Fruit fly (Drosophila melanogaster) whole organism: ENCODE data around the gene CG12984.

Source experiments
- CG8478 ChIP-seq: fragments of >200 bp; optimal IDR thresholded peaks from 2 replicates; lab custom pipeline; 2018; ENCODE audit warnings: inconsistent platforms
- Dll ChIP-seq: fragments of >200 bp; optimal IDR thresholded peaks from 2 replicates; lab custom pipeline; 2017
- EcR ChIP-seq, 2 experiments: fragments of >200 bp; optimal IDR thresholded peaks; 2 replicates each; lab custom pipeline; 2017; ENCODE audit warnings: missing biosample characterization in 2 of 2, missing genetic modification characterization in 2 of 2, missing genetic modification reagents in 2 of 2
- pan ChIP-seq: fragments of >200 bp; optimal IDR thresholded peaks from 2 replicates; lab custom pipeline; 2017
- psq ChIP-seq: fragments of >200 bp; optimal IDR thresholded peaks from 2 replicates; lab custom pipeline; 2017
- usp ChIP-seq: fragments of >200 bp; optimal IDR thresholded peaks from 2 replicates; lab custom pipeline; 2017; ENCODE audit warnings: missing biosample characterization, missing genetic modification characterization, mixed read lengths

DNA sequence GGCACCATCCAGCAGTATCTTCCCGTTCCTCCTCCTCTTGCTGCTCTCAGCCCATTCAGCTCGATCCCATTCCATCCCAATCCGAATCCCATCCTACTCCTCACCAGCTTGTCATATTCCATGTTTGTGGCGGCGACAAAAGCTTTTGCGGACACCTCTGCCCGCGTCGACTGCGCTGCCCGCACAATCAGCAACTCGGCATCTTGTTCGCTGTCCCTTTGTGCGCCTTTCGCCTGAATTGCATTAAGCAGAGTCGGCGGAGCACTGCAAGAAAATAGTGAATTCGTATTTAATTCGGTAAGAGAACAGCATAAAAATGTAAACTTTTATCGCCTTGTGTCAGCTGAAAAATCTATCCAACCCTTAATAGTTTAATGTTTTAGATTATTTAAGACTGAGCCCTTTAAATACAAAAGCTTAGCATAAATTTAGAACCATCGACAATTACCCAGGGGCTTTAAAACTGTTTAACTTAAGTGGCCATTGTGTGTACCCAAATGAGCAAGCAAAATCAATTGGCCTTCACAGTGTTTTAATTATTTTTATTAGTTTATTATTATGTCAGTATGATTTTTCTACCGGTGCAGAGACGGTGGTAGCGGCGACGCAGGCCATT is 40.8 kb upstream of the CG12984 start:
- no peak for TF ChIP-seq psq (lab: Kevin White, UChicago)
- TF ChIP-seq EcR (GFP tag; optimal IDR thresholded peaks at IDR 0.05; lab: Kevin White, UChicago) = no peak
- TF ChIP-seq Dll (lab: Kevin White, UChicago) = no peak
- no peak for TF ChIP-seq usp
- TF ChIP-seq pan (lab: Kevin White, UChicago) = no peak
- no peak for TF ChIP-seq CG8478
